Fruit fly (Drosophila melanogaster) whole organism, embryonic: ENCODE measurements around the gene RpL7A.
A peak's percentile ranks its signal among the peaks of the same experiment; 100 is the strongest.

ENCODE experiments used
- B-H2 ChIP-seq: fragments of 200-800 bp; sonication (Bioruptor generic); optimal IDR thresholded peaks from 2 replicates; lab custom pipeline; 2018; ENCODE audit warnings: missing biosample characterization, mild to moderate bottlenecking, missing genetic modification characterization
- CG10274 ChIP-seq: fragments of 200-800 bp; sonication (Bioruptor generic); optimal IDR thresholded peaks from 3 replicates; lab custom pipeline; 2017; ENCODE audit warnings: missing biosample characterization, mild to moderate bottlenecking, missing genetic modification characterization
- CG11085 ChIP-seq: fragments of 200-800 bp; sonication (Bioruptor generic); IDR thresholded peaks from 2 replicates; pipeline ENCODE4 v1.3.6; 2022; ENCODE audit warnings: missing biosample characterization, missing genetic modification characterization
- CG11695 ChIP-seq: fragments of 200-800 bp; sonication (Bioruptor generic); IDR thresholded peaks from 3 replicates; pipeline ENCODE4 v1.3.6; 2022; ENCODE audit warnings: missing biosample characterization, missing genetic modification characterization
- CG11696 ChIP-seq: fragments of 200-800 bp; sonication (Bioruptor generic); IDR thresholded peaks from 2 replicates; pipeline ENCODE4 v1.3.6; 2022; ENCODE audit warnings: missing biosample characterization, missing genetic modification characterization
- CG1233 ChIP-seq: fragments of 200-800 bp; sonication (Bioruptor generic); optimal IDR thresholded peaks from 4 replicates; lab custom pipeline; 2018; ENCODE audit warnings: missing biosample characterization, mild to moderate bottlenecking, missing genetic modification characterization
- CG14667 ChIP-seq: fragments of 200-800 bp; sonication (Bioruptor generic); IDR thresholded peaks from 2 replicates; pipeline ENCODE4 v1.3.6; 2022; ENCODE audit warnings: missing biosample characterization, missing genetic modification characterization
- CG15011 ChIP-seq: fragments of 200-800 bp; sonication (Bioruptor generic); optimal IDR thresholded peaks from 3 replicates; lab custom pipeline; 2018; ENCODE audit warnings: missing biosample characterization, mild to moderate bottlenecking, missing genetic modification characterization
- CG17802 ChIP-seq: fragments of 200-800 bp; sonication (Bioruptor generic); optimal IDR thresholded peaks from 2 replicates; lab custom pipeline; 2018; ENCODE audit warnings: missing biosample characterization, mild to moderate bottlenecking, missing genetic modification characterization, moderate library complexity
- CG18764 ChIP-seq: fragments of 200-800 bp; sonication (Bioruptor generic); optimal IDR thresholded peaks from 3 replicates; lab custom pipeline; 2016; ENCODE audit warnings: missing biosample characterization, missing genetic modification characterization
- CG30431 ChIP-seq: fragments of 200-800 bp; sonication (Bioruptor generic); optimal IDR thresholded peaks from 2 replicates; lab custom pipeline; 2017; ENCODE audit warnings: missing biosample characterization, missing genetic modification characterization
- CG31441 ChIP-seq: fragments of 200-800 bp; sonication (Bioruptor generic); IDR thresholded peaks from 2 replicates; pipeline ENCODE4 v1.3.6; 2022; ENCODE audit warnings: missing biosample characterization, missing genetic modification characterization
- CG3163 ChIP-seq: fragments of 200-800 bp; sonication (Bioruptor generic); optimal IDR thresholded peaks from 3 replicates; lab custom pipeline; 2016; ENCODE audit warnings: missing biosample characterization, missing genetic modification characterization
- CG3847 ChIP-seq: fragments of 200-800 bp; sonication (Bioruptor generic); IDR thresholded peaks from 2 replicates; pipeline ENCODE4 v1.3.6; 2022; ENCODE audit warnings: missing biosample characterization, missing genetic modification characterization
- CG4360 ChIP-seq: fragments of 200-800 bp; sonication (Bioruptor generic); IDR thresholded peaks from 2 replicates; pipeline ENCODE4 v1.3.6; 2022; ENCODE audit warnings: missing biosample characterization, missing genetic modification characterization
- CG6254 ChIP-seq: fragments of 200-800 bp; sonication (Bioruptor generic); optimal IDR thresholded peaks from 3 replicates; lab custom pipeline; 2017; ENCODE audit warnings: mild to moderate bottlenecking, missing biosample characterization, missing genetic modification reagents, missing genetic modification characterization
- CG6854 ChIP-seq: fragments of 200-800 bp; sonication (Bioruptor generic); optimal IDR thresholded peaks from 3 replicates; lab custom pipeline; 2017; ENCODE audit warnings: missing biosample characterization, mild to moderate bottlenecking, missing genetic modification characterization
- CG7928 ChIP-seq: fragments of 200-800 bp; sonication (Bioruptor generic); optimal IDR thresholded peaks from 2 replicates; lab custom pipeline; 2017; ENCODE audit warnings: missing biosample characterization, mild to moderate bottlenecking, missing genetic modification characterization
- Dek ChIP-seq: fragments of 200-800 bp; sonication (Bioruptor generic); optimal IDR thresholded peaks from 3 replicates; lab custom pipeline; 2019; ENCODE audit warnings: missing biosample characterization, mild to moderate bottlenecking, missing genetic modification characterization, moderate library complexity
- Drgx ChIP-seq: fragments of 200-800 bp; sonication (Bioruptor generic); IDR thresholded peaks from 2 replicates; pipeline ENCODE4 v1.3.6; 2022; ENCODE audit warnings: missing biosample characterization, missing genetic modification characterization
- Gsc ChIP-seq: fragments of 200-800 bp; sonication (Bioruptor generic); IDR thresholded peaks from 2 replicates; pipeline ENCODE4 v1.3.6; 2022; ENCODE audit warnings: missing biosample characterization, missing genetic modification characterization
- Gug ChIP-seq: fragments of 200-800 bp; sonication (Bioruptor generic); IDR thresholded peaks from 4 replicates; pipeline ENCODE4 v1.3.6; 2022; ENCODE audit warnings: missing biosample characterization, missing genetic modification characterization
- HLH3B ChIP-seq: fragments of 200-800 bp; sonication (Bioruptor generic); IDR thresholded peaks from 2 replicates; pipeline ENCODE4 v1.3.6; 2022; ENCODE audit warnings: missing biosample characterization, missing genetic modification characterization
- Hr51 ChIP-seq, 2 experiments: fragments of 200-800 bp; sonication (Bioruptor generic); optimal IDR thresholded peaks; 2 replicates in 1 of 2; 3 replicates in 1 of 2; lab custom pipeline; 2016 to 2018; ENCODE audit warnings: missing biosample characterization in 2 of 2, missing genetic modification characterization in 2 of 2, mild to moderate bottlenecking in 1 of 2, moderate library complexity in 1 of 2
- MBD-R2 ChIP-seq: fragments of 200-800 bp; sonication (Bioruptor generic); IDR thresholded peaks from 2 replicates; pipeline ENCODE4 v1.3.6; 2022; ENCODE audit warnings: missing biosample characterization, missing genetic modification characterization
- Mad ChIP-seq: fragments of 200-800 bp; sonication (Bioruptor generic); optimal IDR thresholded peaks from 2 replicates; lab custom pipeline; 2016; ENCODE audit warnings: missing biosample characterization, missing genetic modification characterization
- NC2β ChIP-seq: fragments of 200-800 bp; sonication (Bioruptor generic); optimal IDR thresholded peaks from 2 replicates; lab custom pipeline; 2016; ENCODE audit warnings: missing biosample characterization, missing genetic modification characterization
- Poxn ChIP-seq: fragments of 200-800 bp; sonication (Bioruptor generic); IDR thresholded peaks from 2 replicates; pipeline ENCODE4 v1.3.6; 2022; ENCODE audit warnings: missing biosample characterization, missing genetic modification characterization
- Ssrp ChIP-seq: fragments of 200-800 bp; sonication (Bioruptor generic); optimal IDR thresholded peaks from 2 replicates; lab custom pipeline; 2018; ENCODE audit warnings: missing biosample characterization, mild to moderate bottlenecking, missing genetic modification characterization, moderate library complexity
- Stat92E ChIP-seq, 3 experiments: fragments of >200 bp in 2 of 3; fragments of 200-800 bp in 1 of 3; sonication (Bioruptor generic) in 1 of 3; optimal IDR thresholded peaks; 2 replicates each; lab custom pipeline; 2017 to 2019; ENCODE audit warnings: missing biosample characterization in 3 of 3, missing genetic modification characterization in 3 of 3, mild to moderate bottlenecking in 1 of 3, moderate library complexity in 1 of 3
- ac ChIP-seq: fragments of 200-800 bp; sonication (Bioruptor generic); optimal IDR thresholded peaks from 3 replicates; lab custom pipeline; 2017; ENCODE audit warnings: missing biosample characterization, mild to moderate bottlenecking, missing genetic modification characterization
- croc ChIP-seq: fragments of 200-800 bp; sonication (Bioruptor generic); conservative IDR thresholded peaks from 3 replicates; pipeline ENCODE4 v1.3.6; 2022; ENCODE audit warnings: missing biosample characterization, missing genetic modification characterization
- dan ChIP-seq: fragments of 200-800 bp; sonication (Bioruptor generic); IDR thresholded peaks from 2 replicates; pipeline ENCODE4 v1.3.6; 2022; ENCODE audit warnings: missing biosample characterization, missing genetic modification characterization
- dati ChIP-seq: fragments of 200-800 bp; sonication (Bioruptor generic); IDR thresholded peaks from 2 replicates; pipeline ENCODE4 v1.3.6; 2022; ENCODE audit warnings: missing biosample characterization, missing genetic modification characterization
- dimm ChIP-seq: fragments of 200-800 bp; sonication (Bioruptor generic); IDR thresholded peaks from 2 replicates; pipeline ENCODE4 v1.3.6; 2022; ENCODE audit warnings: missing biosample characterization, missing genetic modification characterization
- dpn ChIP-seq, 2 experiments: fragments of 200-800 bp; sonication (Bioruptor generic); optimal IDR thresholded peaks; 3 replicates each; lab custom pipeline; 2016; ENCODE audit warnings: missing biosample characterization in 2 of 2, missing genetic modification characterization in 2 of 2
- emc ChIP-seq: fragments of 200-800 bp; sonication (Bioruptor generic); optimal IDR thresholded peaks from 2 replicates; lab custom pipeline; 2016; ENCODE audit warnings: missing biosample characterization, missing genetic modification characterization
- ind ChIP-seq: fragments of 200-800 bp; sonication (Bioruptor generic); optimal IDR thresholded peaks from 3 replicates; lab custom pipeline; 2016; ENCODE audit warnings: missing biosample characterization, missing genetic modification characterization
- jumu ChIP-seq: fragments of 200-800 bp; sonication (Bioruptor generic); optimal IDR thresholded peaks from 3 replicates; lab custom pipeline; 2016; ENCODE audit warnings: missing biosample characterization, missing genetic modification characterization
- lab ChIP-seq: fragments of 200-800 bp; sonication (Bioruptor generic); optimal IDR thresholded peaks from 3 replicates; lab custom pipeline; 2017; ENCODE audit warnings: missing biosample characterization, missing genetic modification characterization, mild to moderate bottlenecking, moderate library complexity, missing genetic modification reagents
- luna ChIP-seq: fragments of 200-800 bp; sonication (Bioruptor generic); optimal IDR thresholded peaks from 2 replicates; lab custom pipeline; 2016; ENCODE audit warnings: missing biosample characterization, missing genetic modification characterization
- mam ChIP-seq: fragments of 200-800 bp; sonication (Bioruptor generic); optimal IDR thresholded peaks from 3 replicates; lab custom pipeline; 2016; ENCODE audit warnings: missing biosample characterization, missing genetic modification characterization
- nerfin-1 ChIP-seq: fragments of 200-800 bp; sonication (Bioruptor generic); optimal IDR thresholded peaks from 3 replicates; lab custom pipeline; 2019; ENCODE audit warnings: missing biosample characterization, mild to moderate bottlenecking, missing genetic modification characterization, moderate library complexity
- pfk ChIP-seq: fragments of 200-800 bp; sonication (Bioruptor generic); optimal IDR thresholded peaks from 2 replicates; lab custom pipeline; 2018; ENCODE audit warnings: missing biosample characterization, mild to moderate bottlenecking, missing genetic modification characterization, moderate library complexity
- pros ChIP-seq: fragments of 200-800 bp; sonication (Bioruptor generic); optimal IDR thresholded peaks from 3 replicates; lab custom pipeline; 2019; ENCODE audit warnings: missing biosample characterization, mild to moderate bottlenecking, missing genetic modification characterization, moderate library complexity
- slbo ChIP-seq: fragments of 200-800 bp; sonication (Bioruptor generic); IDR thresholded peaks from 2 replicates; pipeline ENCODE4 v1.3.6; 2022; ENCODE audit warnings: missing biosample characterization, missing genetic modification characterization
- slp2 ChIP-seq: fragments of 200-800 bp; sonication (Bioruptor generic); optimal IDR thresholded peaks from 2 replicates; lab custom pipeline; 2016; ENCODE audit warnings: missing biosample characterization, missing genetic modification characterization
- tio ChIP-seq: fragments of 200-800 bp; sonication (Bioruptor generic); optimal IDR thresholded peaks from 2 replicates; lab custom pipeline; 2017; ENCODE audit warnings: missing biosample characterization, missing genetic modification characterization, inconsistent platforms
- tna ChIP-seq: fragments of 200-800 bp; sonication (Bioruptor generic); IDR thresholded peaks from 2 replicates; pipeline ENCODE4 v1.3.6; 2022; ENCODE audit warnings: missing biosample characterization, missing genetic modification characterization; ENCODE audit not compliant: partially characterized antibody
- zf30C ChIP-seq: fragments of 200-800 bp; sonication (Bioruptor generic); optimal IDR thresholded peaks from 3 replicates; lab custom pipeline; 2018; ENCODE audit warnings: missing biosample characterization, mild to moderate bottlenecking, missing genetic modification characterization

RpL7A gene

dm6 chrX:6533101-6533636, at the start of gene RpL7A (continued):
- TF ChIP-seq ind (GFP tag; lab: Kevin White, UChicago): peak; percentile 23
- no peak for TF ChIP-seq CG14667 (GFP tag; lab: Robert Waterston, UW)
- TF ChIP-seq Hr51 (GFP tag; optimal IDR thresholded peaks at IDR 0.05; lab: Kevin White, UChicago): peak; percentile 31 to 38
- TF ChIP-seq CG15011 (GFP tag; lab: Kevin White, UChicago): peak; percentile 65
- peak; percentile 52 for TF ChIP-seq CG10274 (GFP tag; lab: Kevin White, UChicago)
- peak; percentile 64 for TF ChIP-seq slbo (GFP tag; lab: Robert Waterston, UW)
- TF ChIP-seq CG18764: peak; percentile 31
- peak; percentile 47; the same call in 1 of the 2 replicates for TF ChIP-seq CG11696
- peak in 1 of 3 experiments; percentile 19 for TF ChIP-seq Stat92E (GFP tag; optimal IDR thresholded peaks at IDR 0.05; lab: Kevin White, UChicago)
- peak; percentile 45 for TF ChIP-seq CG6854 (GFP tag; lab: Kevin White, UChicago)
- TF ChIP-seq dpn (GFP tag; optimal IDR thresholded peaks at IDR 0.05; lab: Kevin White, UChicago): peak in 1 of 2 experiments; percentile 61
- TF ChIP-seq Gug: no peak; the same call in 3 of the 4 replicates
- TF ChIP-seq dan: no peak
- peak; percentile 45 for TF ChIP-seq CG6254 (GFP tag; lab: Kevin White, UChicago)
- TF ChIP-seq croc: no peak; the same call in 2 of the 3 replicates
- peak; percentile 48 for TF ChIP-seq Mad (GFP tag; lab: Kevin White, UChicago)
- no peak for TF ChIP-seq CG11695 (GFP tag; lab: Robert Waterston, UW)
- no peak for TF ChIP-seq pros (GFP tag; lab: Kevin White, UChicago)
- TF ChIP-seq HLH3B (GFP tag; lab: Robert Waterston, UW): peak; percentile 53; the same call in 1 of the 2 replicates
- no peak for TF ChIP-seq Gsc
- TF ChIP-seq ac: peak; percentile 70
- TF ChIP-seq CG11085 (GFP tag; lab: Robert Waterston, UW): peak; percentile 45; the same call in 1 of the 2 replicates
- TF ChIP-seq dati: peak; percentile 31; the same call in 1 of the 2 replicates
- peak; percentile 57 for TF ChIP-seq B-H2 (GFP tag; lab: Kevin White, UChicago)
- no peak for TF ChIP-seq Poxn (GFP tag; lab: Robert Waterston, UW)
- TF ChIP-seq CG3163 (GFP tag; lab: Kevin White, UChicago): peak; percentile 46
- TF ChIP-seq Ssrp: no peak
- TF ChIP-seq NC2β (GFP tag; lab: Kevin White, UChicago): peak; percentile 84
- TF ChIP-seq zf30C (GFP tag; lab: Kevin White, UChicago): no peak
- TF ChIP-seq pfk (GFP tag; lab: Kevin White, UChicago): peak; percentile 73
- no peak for TF ChIP-seq luna (GFP tag; lab: Kevin White, UChicago)
- no peak for TF ChIP-seq dimm (GFP tag; lab: Robert Waterston, UW)
- TF ChIP-seq MBD-R2 (GFP tag; lab: Robert Waterston, UW): no peak
- peak; percentile 31 for TF ChIP-seq CG30431
- peak; percentile 37 for TF ChIP-seq CG31441 (GFP tag; lab: Robert Waterston, UW)
- TF ChIP-seq CG7928 (GFP tag; lab: Kevin White, UChicago): no peak
- TF ChIP-seq emc (GFP tag; lab: Kevin White, UChicago): peak; percentile 36
- TF ChIP-seq CG4360 (GFP tag; lab: Robert Waterston, UW): peak; percentile 19; the same call in 1 of the 2 replicates
- TF ChIP-seq slp2 (GFP tag; lab: Kevin White, UChicago): peak; percentile 16
- TF ChIP-seq tna (GFP tag; lab: Robert Waterston, UW): no peak
- TF ChIP-seq CG3847 (GFP tag; lab: Robert Waterston, UW): peak; percentile 48
- TF ChIP-seq nerfin-1: peak; percentile 57
- TF ChIP-seq tio: no peak
- TF ChIP-seq Drgx (GFP tag; lab: Robert Waterston, UW): peak; percentile 32; the same call in 1 of the 2 replicates
- TF ChIP-seq mam (GFP tag; lab: Kevin White, UChicago): peak; percentile 17
- TF ChIP-seq lab (GFP tag; lab: Kevin White, UChicago): peak; percentile 82
- TF ChIP-seq CG1233: peak; percentile 72
- TF ChIP-seq jumu: peak; percentile 8
- no peak for TF ChIP-seq Dek (tag; lab: Kevin White, UChicago)
- TF ChIP-seq CG17802 (tag; lab: Kevin White, UChicago): peak; percentile 48
